Worm (Caenorhabditis elegans) whole organism, mixed stage, embryonic: Measurements from ENCODE around the gene H38K22.7.

Source experiments
- M03D4.4 ChIP-seq: sonication (generic microtip); optimal IDR thresholded peaks from 2 replicates; lab custom pipeline; 2017; ENCODE audit warnings: mild to moderate bottlenecking, missing genetic modification characterization, missing compliant biosample characterization
- bed-3 ChIP-seq: fragments of 200-800 bp; sonication (Bioruptor generic); optimal IDR thresholded peaks from 3 replicates; lab custom pipeline; 2018; ENCODE audit warnings: mild to moderate bottlenecking, missing genetic modification characterization, moderate library complexity, missing compliant biosample characterization
- blmp-1 ChIP-seq: fragments of 150-350 bp; optimal IDR thresholded peaks from 2 replicates; lab custom pipeline; 2014; ENCODE audit warnings: missing biosample characterization, missing genetic modification characterization
- ceh-39 ChIP-seq: fragments of 150-350 bp; optimal IDR thresholded peaks from 2 replicates; lab custom pipeline; 2014; ENCODE audit warnings: missing biosample characterization, missing genetic modification characterization
- ceh-43 ChIP-seq: fragments of 200-800 bp; sonication (Bioruptor generic); optimal IDR thresholded peaks from 2 replicates; lab custom pipeline; 2018; ENCODE audit warnings: mild to moderate bottlenecking, missing genetic modification characterization, moderate library complexity, missing compliant biosample characterization
- ceh-83 ChIP-seq: fragments of 200-800 bp; sonication (Bioruptor generic); optimal IDR thresholded peaks from 2 replicates; lab custom pipeline; 2018; ENCODE audit warnings: mild to moderate bottlenecking, missing genetic modification characterization, missing compliant biosample characterization
- ces-1 ChIP-seq: fragments of 150-350 bp; optimal IDR thresholded peaks from 2 replicates; lab custom pipeline; 2014; ENCODE audit warnings: missing biosample characterization, missing genetic modification reagents, missing genetic modification characterization
- cnd-1 ChIP-seq: fragments of 200-800 bp; sonication (Bioruptor generic); optimal IDR thresholded peaks from 2 replicates; lab custom pipeline; 2018; ENCODE audit warnings: mild to moderate bottlenecking, missing genetic modification characterization, missing compliant biosample characterization
- drap-1 ChIP-seq: fragments of 200-800 bp; sonication (Bioruptor generic); optimal IDR thresholded peaks from 3 replicates; lab custom pipeline; 2018; ENCODE audit warnings: mild to moderate bottlenecking, missing genetic modification characterization, missing compliant biosample characterization
- elt-1 ChIP-seq: sonication (generic microtip); optimal IDR thresholded peaks from 2 replicates; lab custom pipeline; 2017; ENCODE audit warnings: missing genetic modification characterization, mild to moderate bottlenecking, missing compliant biosample characterization, antibody characterized with exemption, moderate library complexity, borderline replicate concordance; ENCODE audit not compliant: insufficient read depth
- flh-1 ChIP-seq: fragments of 200-800 bp; sonication (Bioruptor generic); optimal IDR thresholded peaks from 2 replicates; lab custom pipeline; 2018; ENCODE audit warnings: mild to moderate bottlenecking, missing genetic modification characterization, moderate library complexity, missing compliant biosample characterization
- hlh-1 ChIP-seq: fragments of 150-350 bp; optimal IDR thresholded peaks from 2 replicates; lab custom pipeline; 2014; ENCODE audit warnings: missing biosample characterization, missing genetic modification reagents, missing genetic modification characterization
- lin-13 ChIP-seq: fragments of 150-350 bp; optimal IDR thresholded peaks from 2 replicates; lab custom pipeline; 2014; ENCODE audit warnings: missing biosample characterization, missing genetic modification characterization
- lin-32 ChIP-seq: fragments of 200-800 bp; sonication (Bioruptor generic); optimal IDR thresholded peaks from 2 replicates; lab custom pipeline; 2018; ENCODE audit warnings: mild to moderate bottlenecking, missing genetic modification characterization, missing compliant biosample characterization
- lsy-2 ChIP-seq: fragments of 150-350 bp; optimal IDR thresholded peaks from 2 replicates; lab custom pipeline; 2014; ENCODE audit warnings: missing biosample characterization, missing genetic modification characterization
- mab-5 ChIP-seq: fragments of 150-350 bp; optimal IDR thresholded peaks from 2 replicates; lab custom pipeline; 2014; ENCODE audit warnings: missing biosample characterization, missing genetic modification characterization
- mep-1 ChIP-seq: fragments of 150-350 bp; optimal IDR thresholded peaks from 2 replicates; lab custom pipeline; 2017; ENCODE audit warnings: missing biosample characterization, missing genetic modification reagents, missing genetic modification characterization, inconsistent platforms
- mls-2 ChIP-seq: sonication (generic microtip); optimal IDR thresholded peaks from 2 replicates; lab custom pipeline; 2016; ENCODE audit warnings: mild to moderate bottlenecking, missing genetic modification characterization, moderate library complexity, missing compliant biosample characterization
- nhr-12 ChIP-seq: fragments of 150-350 bp; optimal IDR thresholded peaks from 2 replicates; lab custom pipeline; 2014; ENCODE audit warnings: missing biosample characterization, missing genetic modification characterization
- nhr-2 ChIP-seq: fragments of 150-350 bp; optimal IDR thresholded peaks from 2 replicates; lab custom pipeline; 2014; ENCODE audit warnings: missing biosample characterization, missing genetic modification characterization
- nhr-237 ChIP-seq: fragments of 150-350 bp; optimal IDR thresholded peaks from 2 replicates; lab custom pipeline; 2014; ENCODE audit warnings: missing biosample characterization, missing genetic modification characterization
- nhr-76 ChIP-seq: sonication (generic microtip); optimal IDR thresholded peaks from 2 replicates; lab custom pipeline; 2017; ENCODE audit warnings: missing biosample characterization, missing genetic modification characterization
- pha-4 ChIP-seq: fragments of 150-350 bp; optimal IDR thresholded peaks from 2 replicates; lab custom pipeline; 2018; ENCODE audit warnings: missing biosample characterization, missing genetic modification reagents, missing genetic modification characterization
- sem-2 ChIP-seq: fragments of 200-800 bp; sonication (Bioruptor generic); optimal IDR thresholded peaks from 2 replicates; lab custom pipeline; 2018; ENCODE audit warnings: mild to moderate bottlenecking, missing genetic modification characterization, missing compliant biosample characterization
- snpc-4 ChIP-seq: fragments of 150-350 bp; optimal IDR thresholded peaks from 2 replicates; lab custom pipeline; 2014; ENCODE audit warnings: missing biosample characterization, missing genetic modification characterization
- sptf-1 ChIP-seq: sonication (generic microtip); optimal IDR thresholded peaks from 2 replicates; lab custom pipeline; 2017; ENCODE audit warnings: mild to moderate bottlenecking, missing genetic modification characterization, moderate library complexity, missing compliant biosample characterization
- tbx-8 ChIP-seq: fragments of 200-800 bp; sonication (Bioruptor generic); optimal IDR thresholded peaks from 2 replicates; lab custom pipeline; 2018; ENCODE audit warnings: mild to moderate bottlenecking, missing genetic modification characterization, moderate library complexity, missing compliant biosample characterization
- unc-120 ChIP-seq: sonication (generic microtip); optimal IDR thresholded peaks from 2 replicates; lab custom pipeline; 2017; ENCODE audit warnings: missing genetic modification characterization, missing compliant biosample characterization; ENCODE audit not compliant: poor library complexity, severe bottlenecking
- unc-39 ChIP-seq: fragments of 150-350 bp; optimal IDR thresholded peaks from 2 replicates; lab custom pipeline; 2014; ENCODE audit warnings: missing biosample characterization, missing genetic modification characterization
- unc-62 ChIP-seq: fragments of 150-350 bp; optimal IDR thresholded peaks from 2 replicates; lab custom pipeline; 2014; ENCODE audit warnings: missing biosample characterization, missing genetic modification reagents, missing genetic modification characterization
- zip-8 ChIP-seq: fragments of 150-350 bp; optimal IDR thresholded peaks from 2 replicates; lab custom pipeline; 2014; ENCODE audit warnings: missing biosample characterization, missing genetic modification characterization
- ztf-11 ChIP-seq: fragments of 150-350 bp; optimal IDR thresholded peaks from 2 replicates; lab custom pipeline; 2014; ENCODE audit warnings: missing biosample characterization, missing genetic modification characterization

The H38K22.7 gene

ce11 chrIII:4321399-4321798 lies at the start of gene H38K22.7:
H38K22.7 (plus strand) TSS chrIII:4321699.
- TF ChIP-seq zip-8 (tag; lab: Kevin White, UChicago): no peak
- TF ChIP-seq hlh-1 (tag; lab: Kevin White, UChicago): no peak
- TF ChIP-seq ceh-43 (GFP tag; lab: Kevin White, UChicago): no peak
- no peak for TF ChIP-seq mls-2 (tag; lab: Kevin White, UChicago)
- no peak for TF ChIP-seq nhr-12 (tag; lab: Kevin White, UChicago)
- no peak for TF ChIP-seq drap-1
- TF ChIP-seq mab-5 (tag; lab: Kevin White, UChicago): no peak
- TF ChIP-seq sptf-1 (tag; lab: Kevin White, UChicago): no peak
- no peak for TF ChIP-seq nhr-76 (tag; lab: Kevin White, UChicago)
- no peak for TF ChIP-seq pha-4 (tag; lab: Kevin White, UChicago)
- no peak for TF ChIP-seq elt-1 (tag; lab: Kevin White, UChicago)
- no peak for TF ChIP-seq sem-2 (GFP tag; lab: Kevin White, UChicago)
- TF ChIP-seq ces-1 (GFP tag; lab: Kevin White, UChicago): no peak
- TF ChIP-seq unc-62 (GFP tag; lab: Kevin White, UChicago): no peak
- TF ChIP-seq unc-120 (tag; lab: Kevin White, UChicago): no peak
- TF ChIP-seq mep-1 (tag; lab: Kevin White, UChicago): no peak
- TF ChIP-seq cnd-1 (tag; lab: Kevin White, UChicago): no peak
- no peak for TF ChIP-seq M03D4.4 (tag; lab: Kevin White, UChicago)
- no peak for TF ChIP-seq snpc-4 (tag; lab: Kevin White, UChicago)

DNA sequence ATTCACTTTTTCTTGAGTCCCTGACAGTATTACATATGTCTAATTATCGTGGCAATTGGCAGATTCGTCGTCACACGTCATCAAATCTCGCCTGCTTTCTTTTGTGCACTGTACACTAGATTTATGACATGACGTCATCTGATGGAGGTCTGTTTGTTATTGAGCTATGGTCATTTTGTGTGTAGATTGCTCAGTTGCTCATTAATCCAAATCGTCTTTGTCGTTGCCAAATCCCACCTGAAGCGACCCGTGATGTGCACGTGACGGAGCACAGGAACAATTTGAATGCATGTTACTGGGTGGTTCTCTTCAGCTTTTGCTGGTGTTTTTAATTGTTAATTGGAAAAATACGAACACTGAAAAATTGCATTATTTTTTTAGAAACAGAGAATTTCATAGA lies 48.6 kb upstream of the H38K22.7 start:
- TF ChIP-seq mep-1 (tag; lab: Kevin White, UChicago) (no peak), hlh-1 (tag; lab: Kevin White, UChicago) (no peak), M03D4.4 (tag; lab: Kevin White, UChicago) (no peak), ces-1 (GFP tag; lab: Kevin White, UChicago) (no peak), bed-3 (GFP tag; lab: Kevin White, UChicago) (no peak), ztf-11 (tag; lab: Kevin White, UChicago) (peak; percentile 50), lsy-2 (tag; lab: Kevin White, UChicago) (no peak), nhr-237 (no peak), nhr-2 (tag; lab: Kevin White, UChicago) (peak; percentile 81), unc-39 (tag; lab: Kevin White, UChicago) (no peak), nhr-12 (tag; lab: Kevin White, UChicago) (no peak), pha-4 (tag; lab: Kevin White, UChicago) (no peak), drap-1 (no peak), lin-13 (tag; lab: Kevin White, UChicago) (no peak), nhr-76 (tag; lab: Kevin White, UChicago) (no peak), sem-2 (GFP tag; lab: Kevin White, UChicago) (no peak), unc-120 (tag; lab: Kevin White, UChicago) (no peak), flh-1 (GFP tag; lab: Kevin White, UChicago) (no peak), sptf-1 (tag; lab: Kevin White, UChicago) (peak; percentile 8), ceh-83 (no peak), snpc-4 (tag; lab: Kevin White, UChicago) (no peak), tbx-8 (GFP tag; lab: Kevin White, UChicago) (no peak), ceh-39 (tag; lab: Kevin White, UChicago) (peak; percentile 25), blmp-1 (no peak), lin-32 (GFP tag; lab: Kevin White, UChicago) (no peak), mab-5 (tag; lab: Kevin White, UChicago) (no peak), mls-2 (tag; lab: Kevin White, UChicago) (peak; percentile 63), unc-62 (GFP tag; lab: Kevin White, UChicago) (peak; percentile 61), ceh-43 (GFP tag; lab: Kevin White, UChicago) (peak; percentile 25), zip-8 (tag; lab: Kevin White, UChicago) (peak; percentile 74), cnd-1 (tag; lab: Kevin White, UChicago) (peak; percentile 37)

ce11 chrIII:4274524-4274923 lies 47.0 kb upstream of the H38K22.7 start:
- TF ChIP-seq nhr-12 (tag; lab: Kevin White, UChicago) (no peak), mls-2 (tag; lab: Kevin White, UChicago) (no peak), ceh-39 (tag; lab: Kevin White, UChicago) (peak; percentile 43), hlh-1 (tag; lab: Kevin White, UChicago) (peak; percentile 77), mep-1 (tag; lab: Kevin White, UChicago) (peak; percentile 56), cnd-1 (tag; lab: Kevin White, UChicago) (peak; percentile 56), nhr-2 (tag; lab: Kevin White, UChicago) (peak; percentile 81), sem-2 (GFP tag; lab: Kevin White, UChicago) (no peak), elt-1 (tag; lab: Kevin White, UChicago) (peak; percentile 16), M03D4.4 (tag; lab: Kevin White, UChicago) (peak; percentile 14), unc-62 (GFP tag; lab: Kevin White, UChicago) (no peak)
